Fruit fly (Drosophila melanogaster) whole organism, embryonic: ENCODE measurements around the gene CG17982.

Experiments used
- Atf3 ChIP-seq: fragments of 200-800 bp; sonication (Bioruptor generic); optimal IDR thresholded peaks from 3 replicates; lab custom pipeline; 2016; ENCODE audit warnings: missing biosample characterization, missing genetic modification characterization
- Blimp-1 ChIP-seq: fragments of 200-800 bp; sonication (Bioruptor generic); optimal IDR thresholded peaks from 3 replicates; lab custom pipeline; 2018; ENCODE audit warnings: missing biosample characterization, missing genetic modification characterization, mild to moderate bottlenecking, moderate library complexity, missing genetic modification reagents
- C15 ChIP-seq: fragments of 200-800 bp; sonication (Bioruptor generic); IDR thresholded peaks from 3 replicates; pipeline ENCODE4 v1.3.6; 2022; ENCODE audit warnings: missing biosample characterization, missing genetic modification characterization
- CG10147 ChIP-seq: fragments of 200-800 bp; sonication (Bioruptor generic); optimal IDR thresholded peaks from 2 replicates; lab custom pipeline; 2019; ENCODE audit warnings: missing biosample characterization, mild to moderate bottlenecking, missing genetic modification characterization, moderate library complexity
- CG10209 ChIP-seq: fragments of 200-800 bp; sonication (Bioruptor generic); optimal IDR thresholded peaks from 3 replicates; lab custom pipeline; 2017; ENCODE audit warnings: missing biosample characterization, mild to moderate bottlenecking, missing genetic modification characterization, missing genetic modification reagents
- CG10267 ChIP-seq: fragments of 200-800 bp; sonication (Bioruptor generic); optimal IDR thresholded peaks from 2 replicates; lab custom pipeline; 2018; ENCODE audit warnings: missing biosample characterization, mild to moderate bottlenecking, missing genetic modification characterization, moderate library complexity
- CG11456 ChIP-seq: fragments of 200-800 bp; sonication (Bioruptor generic); IDR thresholded peaks from 3 replicates; pipeline ENCODE4 v1.3.6; 2022; ENCODE audit warnings: missing biosample characterization, missing genetic modification characterization
- CG12942 ChIP-seq: fragments of 200-800 bp; sonication (Bioruptor generic); optimal IDR thresholded peaks from 3 replicates; lab custom pipeline; 2016; ENCODE audit warnings: missing biosample characterization, missing genetic modification characterization
- CG14014 ChIP-seq: fragments of 200-800 bp; sonication (Bioruptor generic); IDR thresholded peaks from 2 replicates; pipeline ENCODE4 v1.3.6; 2022; ENCODE audit warnings: missing biosample characterization, missing genetic modification characterization
- CG15011 ChIP-seq: fragments of 200-800 bp; sonication (Bioruptor generic); optimal IDR thresholded peaks from 3 replicates; lab custom pipeline; 2018; ENCODE audit warnings: missing biosample characterization, mild to moderate bottlenecking, missing genetic modification characterization
- CG1603 ChIP-seq: fragments of 200-800 bp; sonication (Bioruptor generic); optimal IDR thresholded peaks from 2 replicates; lab custom pipeline; 2019; ENCODE audit warnings: missing biosample characterization, mild to moderate bottlenecking, missing genetic modification characterization, moderate library complexity
- CG16815 ChIP-seq: fragments of 200-800 bp; sonication (Bioruptor generic); optimal IDR thresholded peaks from 3 replicates; lab custom pipeline; 2017; ENCODE audit warnings: missing biosample characterization, mild to moderate bottlenecking, missing genetic modification characterization
- CG17385 ChIP-seq: fragments of 200-800 bp; sonication (Bioruptor generic); optimal IDR thresholded peaks from 3 replicates; lab custom pipeline; 2018; ENCODE audit warnings: missing biosample characterization, mild to moderate bottlenecking, missing genetic modification characterization
- CG32767 ChIP-seq: fragments of 200-800 bp; sonication (Bioruptor generic); IDR thresholded peaks from 2 replicates; pipeline ENCODE4 v1.3.6; 2022; ENCODE audit warnings: missing biosample characterization, missing genetic modification characterization
- CG3847 ChIP-seq: fragments of 200-800 bp; sonication (Bioruptor generic); IDR thresholded peaks from 2 replicates; pipeline ENCODE4 v1.3.6; 2022; ENCODE audit warnings: missing biosample characterization, missing genetic modification characterization
- CG5245 ChIP-seq: fragments of 200-800 bp; sonication (Bioruptor generic); optimal IDR thresholded peaks from 3 replicates; lab custom pipeline; 2016; ENCODE audit warnings: missing biosample characterization, missing genetic modification characterization
- CG7372 ChIP-seq: fragments of 200-800 bp; sonication (Bioruptor generic); IDR thresholded peaks from 2 replicates; pipeline ENCODE4 v1.3.6; 2022; ENCODE audit warnings: missing biosample characterization, missing genetic modification characterization
- CG9437 ChIP-seq: fragments of 200-800 bp; sonication (Bioruptor generic); optimal IDR thresholded peaks from 2 replicates; lab custom pipeline; 2018; ENCODE audit warnings: missing biosample characterization, mild to moderate bottlenecking, missing genetic modification characterization
- CG9797 ChIP-seq: fragments of 200-800 bp; sonication (Bioruptor generic); optimal IDR thresholded peaks from 3 replicates; lab custom pipeline; 2018; ENCODE audit warnings: missing biosample characterization, mild to moderate bottlenecking, missing genetic modification characterization
- Doc3 ChIP-seq: fragments of 200-800 bp; sonication (Bioruptor generic); IDR thresholded peaks from 3 replicates; pipeline ENCODE4 v1.3.6; 2022; ENCODE audit warnings: missing biosample characterization, missing genetic modification characterization; ENCODE audit not compliant: partially characterized antibody
- HHEX ChIP-seq: fragments of 200-800 bp; sonication (Bioruptor generic); optimal IDR thresholded peaks from 3 replicates; lab custom pipeline; 2017; ENCODE audit warnings: missing biosample characterization, mild to moderate bottlenecking, missing genetic modification characterization, missing genetic modification reagents
- Max ChIP-seq: fragments of 200-800 bp; sonication (Bioruptor generic); optimal IDR thresholded peaks from 2 replicates; lab custom pipeline; 2016; ENCODE audit warnings: missing biosample characterization, mild to moderate bottlenecking, missing genetic modification characterization
- Myb ChIP-seq: fragments of 200-800 bp; sonication (Bioruptor generic); optimal IDR thresholded peaks from 2 replicates; lab custom pipeline; 2016; ENCODE audit warnings: missing biosample characterization, missing genetic modification characterization
- Opbp ChIP-seq: fragments of 200-800 bp; sonication (Bioruptor generic); IDR thresholded peaks from 3 replicates; pipeline ENCODE4 v1.3.6; 2022; ENCODE audit warnings: missing biosample characterization, missing genetic modification characterization; ENCODE audit not compliant: partially characterized antibody
- Optix ChIP-seq: fragments of 200-800 bp; sonication (Bioruptor generic); IDR thresholded peaks from 3 replicates; pipeline ENCODE4 v1.3.6; 2022; ENCODE audit warnings: missing biosample characterization, missing genetic modification characterization
- Rfx ChIP-seq: fragments of 200-800 bp; sonication (Bioruptor generic); IDR thresholded peaks from 2 replicates; pipeline ENCODE4 v1.3.6; 2022; ENCODE audit warnings: missing biosample characterization, missing genetic modification characterization
- Scr ChIP-seq: fragments of 200-800 bp; sonication (Bioruptor generic); IDR thresholded peaks from 2 replicates; pipeline ENCODE4 v1.3.6; 2022; ENCODE audit warnings: missing biosample characterization, missing genetic modification characterization; ENCODE audit not compliant: partially characterized antibody
- Sry-δ ChIP-seq: fragments of 200-800 bp; sonication (Bioruptor generic); optimal IDR thresholded peaks from 2 replicates; lab custom pipeline; 2016; ENCODE audit warnings: missing biosample characterization, missing genetic modification characterization
- Trl ChIP-seq, 3 experiments: fragments of >200 bp in 2 of 3; fragments of 200-800 bp in 1 of 3; sonication (Bioruptor generic) in 1 of 3; optimal IDR thresholded peaks; 2 replicates in 1 of 3; 3 replicates in 2 of 3; lab custom pipeline; 2016 to 2017; ENCODE audit warnings: missing biosample characterization in 1 of 3, missing genetic modification characterization in 1 of 3
- YL-1 ChIP-seq: fragments of 200-800 bp; sonication (Bioruptor generic); optimal IDR thresholded peaks from 3 replicates; lab custom pipeline; 2017; ENCODE audit warnings: missing biosample characterization, mild to moderate bottlenecking, missing genetic modification characterization
- ato ChIP-seq: fragments of 200-800 bp; sonication (Bioruptor generic); IDR thresholded peaks from 2 replicates; pipeline ENCODE4 v1.3.6; 2022; ENCODE audit warnings: missing biosample characterization, missing genetic modification characterization; ENCODE audit not compliant: partially characterized antibody
- bcd ChIP-seq: fragments of 200-800 bp; sonication (Bioruptor generic); optimal IDR thresholded peaks from 2 replicates; lab custom pipeline; 2017; ENCODE audit warnings: missing biosample characterization, mild to moderate bottlenecking, missing genetic modification characterization
- cg ChIP-seq: fragments of 200-800 bp; sonication (Bioruptor generic); optimal IDR thresholded peaks from 3 replicates; lab custom pipeline; 2019; ENCODE audit warnings: missing biosample characterization, mild to moderate bottlenecking, missing genetic modification characterization, moderate library complexity
- dimm ChIP-seq: fragments of 200-800 bp; sonication (Bioruptor generic); IDR thresholded peaks from 2 replicates; pipeline ENCODE4 v1.3.6; 2022; ENCODE audit warnings: missing biosample characterization, missing genetic modification characterization
- dm ChIP-seq: fragments of 200-800 bp; sonication (Bioruptor generic); optimal IDR thresholded peaks from 3 replicates; lab custom pipeline; 2016; ENCODE audit warnings: missing biosample characterization, missing genetic modification characterization
- lab ChIP-seq: fragments of 200-800 bp; sonication (Bioruptor generic); optimal IDR thresholded peaks from 3 replicates; lab custom pipeline; 2017; ENCODE audit warnings: missing biosample characterization, missing genetic modification characterization, mild to moderate bottlenecking, moderate library complexity, missing genetic modification reagents
- maf-S ChIP-seq: fragments of 200-800 bp; sonication (Bioruptor generic); optimal IDR thresholded peaks from 2 replicates; lab custom pipeline; 2016; ENCODE audit warnings: missing biosample characterization, missing genetic modification characterization
- nerfin-2 ChIP-seq: fragments of 200-800 bp; sonication (Bioruptor generic); IDR thresholded peaks from 2 replicates; pipeline ENCODE4 v1.3.6; 2022; ENCODE audit warnings: missing biosample characterization, missing genetic modification characterization; ENCODE audit not compliant: partially characterized antibody
- oc ChIP-seq: fragments of 200-800 bp; sonication (Bioruptor generic); optimal IDR thresholded peaks from 2 replicates; lab custom pipeline; 2018; ENCODE audit warnings: missing biosample characterization, mild to moderate bottlenecking, missing genetic modification characterization, moderate library complexity
- peb ChIP-seq: fragments of 200-800 bp; sonication (Bioruptor generic); IDR thresholded peaks from 2 replicates; pipeline ENCODE4 v1.3.6; 2022; ENCODE audit warnings: missing biosample characterization, missing genetic modification characterization
- phol ChIP-seq: fragments of 200-800 bp; sonication (Bioruptor generic); optimal IDR thresholded peaks from 3 replicates; lab custom pipeline; 2018; ENCODE audit warnings: missing biosample characterization, mild to moderate bottlenecking, missing genetic modification characterization, moderate library complexity
- pros ChIP-seq: fragments of 200-800 bp; sonication (Bioruptor generic); optimal IDR thresholded peaks from 3 replicates; lab custom pipeline; 2019; ENCODE audit warnings: missing biosample characterization, mild to moderate bottlenecking, missing genetic modification characterization, moderate library complexity
- pum ChIP-seq: fragments of 200-800 bp; sonication (Bioruptor generic); optimal IDR thresholded peaks from 2 replicates; lab custom pipeline; 2016; ENCODE audit warnings: missing biosample characterization, missing genetic modification characterization
- pzg ChIP-seq: fragments of 200-800 bp; sonication (Bioruptor generic); optimal IDR thresholded peaks from 3 replicates; lab custom pipeline; 2018; ENCODE audit warnings: missing biosample characterization, mild to moderate bottlenecking, missing genetic modification characterization, moderate library complexity
- rib ChIP-seq: fragments of 200-800 bp; sonication (Bioruptor generic); IDR thresholded peaks from 2 replicates; pipeline ENCODE4 v1.3.6; 2022; ENCODE audit warnings: missing biosample characterization, missing genetic modification characterization
- sug ChIP-seq: fragments of 200-800 bp; optimal IDR thresholded peaks from 2 replicates; lab custom pipeline; 2019; ENCODE audit warnings: missing biosample characterization, mild to moderate bottlenecking, missing genetic modification characterization, moderate library complexity
- tin ChIP-seq: fragments of 200-800 bp; sonication (Bioruptor generic); optimal IDR thresholded peaks from 3 replicates; lab custom pipeline; 2016; ENCODE audit warnings: missing biosample characterization, missing genetic modification characterization
- zen ChIP-seq: fragments of 200-800 bp; sonication (Bioruptor generic); optimal IDR thresholded peaks from 3 replicates; lab custom pipeline; 2018; ENCODE audit warnings: missing biosample characterization, mild to moderate bottlenecking, missing genetic modification characterization, moderate library complexity

The CG17982 gene

dm6 chrX:8120939-8121338 is 22.7 kb downstream of the CG17982 start, which contains the start of gene CG2260 (continued):
- TF ChIP-seq pum (GFP tag; lab: Kevin White, UChicago) (no peak), sug (tag; lab: Kevin White, UChicago) (no peak), tin (no peak), maf-S (GFP tag; lab: Kevin White, UChicago) (no peak), oc (tag; lab: Kevin White, UChicago) (no peak), ato (GFP tag; lab: Robert Waterston, UW) (no peak), CG15011 (no peak), CG9437 (no peak), CG10267 (tag; lab: Kevin White, UChicago) (peak; percentile 13), CG12942 (GFP tag; lab: Kevin White, UChicago) (no peak), cg (no peak), rib (GFP tag; lab: Robert Waterston, UW) (no peak), Optix (no peak), Sry-δ (GFP tag; lab: Kevin White, UChicago) (no peak), zen (no peak), pzg (peak; percentile 70), lab (GFP tag; lab: Kevin White, UChicago) (no peak), bcd (no peak), CG7372 (GFP tag; lab: Robert Waterston, UW) (no peak), Blimp-1 (GFP tag; lab: Kevin White, UChicago) (no peak), CG10147 (no peak), Atf3 (GFP tag; lab: Kevin White, UChicago) (no peak), phol (no peak), pros (GFP tag; lab: Kevin White, UChicago) (no peak), CG11456 (GFP tag; lab: Robert Waterston, UW) (no peak), Opbp (GFP tag; lab: Robert Waterston, UW) (peak; percentile 11; the same call in 1 of the 3 replicates), HHEX (GFP tag; lab: Kevin White, UChicago) (no peak), dimm (GFP tag; lab: Robert Waterston, UW) (no peak), CG17385 (GFP tag; lab: Kevin White, UChicago) (peak; percentile 95), Doc3 (no peak), CG5245 (no peak), peb (GFP tag; lab: Robert Waterston, UW) (no peak), Rfx (no peak), Trl (optimal IDR thresholded peaks at IDR 0.05; lab: Kevin White, UChicago) (no peak), Trl (GFP tag; optimal IDR thresholded peaks at IDR 0.05; lab: Kevin White, UChicago) (no peak), CG10209 (GFP tag; lab: Kevin White, UChicago) (no peak), YL-1 (GFP tag; lab: Kevin White, UChicago) (peak; percentile 6), CG32767 (GFP tag; lab: Robert Waterston, UW) (no peak), CG3847 (GFP tag; lab: Robert Waterston, UW) (no peak), CG1603 (peak; percentile 31), Max (GFP tag; lab: Kevin White, UChicago) (peak; percentile 57), C15 (GFP tag; lab: Robert Waterston, UW) (no peak), Myb (GFP tag; lab: Kevin White, UChicago) (peak; percentile 19), CG9797 (GFP tag; lab: Kevin White, UChicago) (peak; percentile 74), Scr (GFP tag; lab: Robert Waterston, UW) (no peak), CG14014 (GFP tag; lab: Robert Waterston, UW) (no peak), CG16815 (no peak), nerfin-2 (GFP tag; lab: Robert Waterston, UW) (no peak), dm (GFP tag; lab: Kevin White, UChicago) (peak; percentile 82)
